Worm (Caenorhabditis elegans): ENCODE results near the gene C48B4.12.

DNA sequence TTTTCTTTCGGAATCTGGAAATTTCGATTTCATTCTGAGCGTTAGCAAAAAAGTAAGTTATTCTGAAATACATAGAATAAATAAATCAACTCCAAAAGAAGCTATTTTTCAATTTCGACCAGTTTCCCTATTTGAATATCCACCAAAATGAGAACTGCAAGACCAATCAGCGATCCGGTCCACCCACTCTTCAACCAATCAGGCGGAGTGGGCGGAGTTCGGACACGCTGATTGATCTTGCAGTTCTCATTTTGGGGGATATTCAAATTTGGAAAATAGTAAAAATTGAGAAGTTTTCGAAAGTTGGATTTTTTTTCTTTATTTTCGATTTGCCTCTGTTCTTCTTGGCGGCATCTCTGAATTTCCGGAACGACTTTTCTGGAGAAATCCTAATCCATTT lies 26.3 kb upstream of the C48B4.12 start:
- TF ChIP-seq nhr-28 (tag; optimal IDR thresholded peaks at IDR 0.05) (no peak), nhr-237 (tag; optimal IDR thresholded peaks at IDR 0.05) (no peak), nhr-76 (tag; optimal IDR thresholded peaks at IDR 0.05) (no peak)

Data from whole organism, mixed stage, embryonic.